Worm (Caenorhabditis elegans): ENCODE measurements around the gene fbxb-34.

DNA sequence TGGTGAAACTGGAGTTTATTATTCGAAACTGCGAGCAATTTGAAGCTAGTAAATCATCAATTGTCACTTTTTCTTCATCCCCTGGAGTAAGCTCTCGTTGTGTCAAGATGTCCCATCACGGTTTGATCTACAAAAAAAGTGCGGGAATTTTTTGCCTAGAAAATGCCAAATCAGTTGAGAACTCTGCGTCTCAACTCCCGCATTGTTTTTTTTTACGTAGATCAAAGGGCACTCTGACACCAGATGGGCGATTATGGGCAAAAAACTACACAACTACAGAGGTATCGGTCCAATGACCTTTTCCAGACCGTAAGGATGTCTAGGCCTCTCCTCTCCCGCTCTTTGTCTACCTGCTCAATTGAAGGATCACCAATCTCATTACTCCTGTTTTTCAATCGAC lies at the start of gene fbxb-34:
- TF ChIP-seq nhr-76 (tag; optimal IDR thresholded peaks at IDR 0.05) (no peak), lin-39 (tag; optimal IDR thresholded peaks at IDR 0.05) (no peak), rnt-1 (tag; optimal IDR thresholded peaks at IDR 0.05) (no peak), fkh-4 (tag; optimal IDR thresholded peaks at IDR 0.05; ENCODE audit: borderline replicate concordance) (no peak), skn-1 (tag; optimal IDR thresholded peaks at IDR 0.05) (no peak), dpl-1 (GFP tag; optimal IDR thresholded peaks at IDR 0.05) (no peak), mdl-1 (tag; optimal IDR thresholded peaks at IDR 0.05) (no peak), nhr-12 (tag; optimal IDR thresholded peaks at IDR 0.05) (no peak), elt-3 (tag; optimal IDR thresholded peaks at IDR 0.05) (no peak), ceh-90 (tag; optimal IDR thresholded peaks at IDR 0.05) (no peak), sptf-1 (tag; optimal IDR thresholded peaks at IDR 0.05) (no peak), irx-1 (tag; optimal IDR thresholded peaks at IDR 0.05) (no peak)
